Worm (Caenorhabditis elegans) whole organism, L2 larva: ENCODE data around the gene col-71.

ENCODE experiments used
- R02D3.7 ChIP-seq: fragments of 150-350 bp; optimal IDR thresholded peaks from 2 replicates; lab custom pipeline; 2014; ENCODE audit warnings: missing biosample characterization, missing genetic modification characterization
- Y55F3AM.14 ChIP-seq: fragments of 200-800 bp; sonication (Bioruptor generic); optimal IDR thresholded peaks from 2 replicates; lab custom pipeline; 2018; ENCODE audit warnings: mild to moderate bottlenecking, missing genetic modification characterization, missing compliant biosample characterization
- aly-2 ChIP-seq: fragments of 150-350 bp; optimal IDR thresholded peaks from 2 replicates; lab custom pipeline; 2014; ENCODE audit warnings: missing biosample characterization, missing genetic modification characterization
- dmd-4 ChIP-seq: sonication (generic microtip); optimal IDR thresholded peaks from 2 replicates; lab custom pipeline; 2017; ENCODE audit warnings: missing biosample characterization, missing genetic modification characterization
- egl-27 ChIP-seq: sonication (generic microtip); optimal IDR thresholded peaks from 3 replicates; lab custom pipeline; 2017; ENCODE audit warnings: missing biosample characterization, missing genetic modification reagents, missing genetic modification characterization
- lin-13 ChIP-seq: fragments of 150-350 bp; optimal IDR thresholded peaks from 2 replicates; lab custom pipeline; 2014; ENCODE audit warnings: missing biosample characterization, missing genetic modification reagents, missing genetic modification characterization
- lin-39 ChIP-seq: fragments of 150-350 bp; optimal IDR thresholded peaks from 2 replicates; lab custom pipeline; 2014; ENCODE audit warnings: missing biosample characterization, missing genetic modification reagents, missing genetic modification characterization
- lsy-2 ChIP-seq, 2 experiments: fragments of 150-350 bp in 1 of 2; sonication (generic microtip) in 1 of 2; optimal IDR thresholded peaks; 2 replicates each; lab custom pipeline; 2014 to 2017; ENCODE audit warnings: missing biosample characterization in 2 of 2, missing genetic modification characterization in 2 of 2
- mdl-1 ChIP-seq, 2 experiments: fragments of 150-350 bp in 1 of 2; sonication (generic microtip) in 1 of 2; optimal IDR thresholded peaks; 2 replicates each; lab custom pipeline; 2017; ENCODE audit warnings: missing biosample characterization in 2 of 2, missing genetic modification characterization in 2 of 2
- nhr-10 ChIP-seq: sonication (generic microtip); optimal IDR thresholded peaks from 2 replicates; lab custom pipeline; 2017; ENCODE audit warnings: missing biosample characterization, missing genetic modification characterization
- nhr-12 ChIP-seq: fragments of 150-350 bp; optimal IDR thresholded peaks from 2 replicates; lab custom pipeline; 2014; ENCODE audit warnings: missing biosample characterization, missing genetic modification characterization
- skn-1 ChIP-seq: sonication (generic microtip); optimal IDR thresholded peaks from 2 replicates; lab custom pipeline; 2017; ENCODE audit warnings: missing biosample characterization, missing genetic modification characterization
- snpc-4 ChIP-seq: fragments of 150-350 bp; optimal IDR thresholded peaks from 2 replicates; lab custom pipeline; 2014; ENCODE audit warnings: missing biosample characterization, missing genetic modification characterization

- TF ChIP-seq aly-2: no peak
- no peak for TF ChIP-seq skn-1 (tag; lab: Kevin White, UChicago)
- TF ChIP-seq R02D3.7 (tag; lab: Kevin White, UChicago): no peak
- no peak for TF ChIP-seq nhr-10 (tag; lab: Kevin White, UChicago)
- no peak for TF ChIP-seq nhr-12 (tag; lab: Kevin White, UChicago)
- no peak for TF ChIP-seq egl-27 (tag; lab: Kevin White, UChicago)
- peak; percentile 16 for TF ChIP-seq snpc-4 (tag; lab: Kevin White, UChicago)
- no peak for TF ChIP-seq lin-39 (tag; lab: Kevin White, UChicago)
- TF ChIP-seq Y55F3AM.14: no peak
- peak in 1 of 2 experiments; percentile 38 for TF ChIP-seq mdl-1 (tag; optimal IDR thresholded peaks at IDR 0.05; lab: Kevin White, UChicago)
- no peak for TF ChIP-seq dmd-4 (tag; lab: Kevin White, UChicago)
- peak; percentile 40 for TF ChIP-seq lin-13
- TF ChIP-seq lsy-2 (tag; optimal IDR thresholded peaks at IDR 0.05; lab: Kevin White, UChicago): peak in 1 of 2 experiments; percentile 68
Observed at ce11 chrII:3547282-3547681, 44.9 kb upstream of the col-71 start.
